Worm (Caenorhabditis elegans) whole organism, L4 larva: Measurements from ENCODE around the gene C29A12.6.

Source experiments
- D1046.2 ChIP-seq: fragments of 200-800 bp; sonication (Bioruptor generic); IDR thresholded peaks from 2 replicates; pipeline ENCODE4 v1.3.6; 2022; ENCODE audit warnings: missing genetic modification characterization, missing compliant biosample characterization
- F37D6.2 ChIP-seq: sonication (generic microtip); optimal IDR thresholded peaks from 2 replicates; lab custom pipeline; 2016; ENCODE audit warnings: mild to moderate bottlenecking, missing genetic modification characterization, missing compliant biosample characterization
- F49E8.2 ChIP-seq: sonication (generic microtip); optimal IDR thresholded peaks from 2 replicates; lab custom pipeline; 2016; ENCODE audit warnings: missing compliant biosample characterization, mild to moderate bottlenecking, missing genetic modification characterization, borderline replicate concordance
- Y5F2A.4 ChIP-seq: fragments of 200-800 bp; sonication (Bioruptor generic); optimal IDR thresholded peaks from 2 replicates; lab custom pipeline; 2018; ENCODE audit warnings: mild to moderate bottlenecking, missing genetic modification characterization, missing compliant biosample characterization
- ZK546.5 ChIP-seq, 2 experiments: sonication (generic microtip); optimal IDR thresholded peaks; 2 replicates each; lab custom pipeline; 2017; ENCODE audit warnings: missing biosample characterization in 2 of 2, missing genetic modification characterization in 2 of 2
- aha-1 ChIP-seq: fragments of 150-350 bp; peaks from one replicate; lab custom pipeline; 2014; ENCODE audit warnings: missing biosample characterization, missing genetic modification characterization
- arid-1 ChIP-seq: fragments of 200-800 bp; sonication (Bioruptor generic); conservative IDR thresholded peaks from 2 replicates; pipeline ENCODE4 v1.3.6; 2022; ENCODE audit warnings: missing genetic modification reagents, missing genetic modification characterization, missing compliant biosample characterization
- ceh-20 ChIP-seq: fragments of 200-800 bp; sonication (Bioruptor generic); IDR thresholded peaks from 2 replicates; pipeline ENCODE4 v1.3.6; 2022; ENCODE audit warnings: missing genetic modification reagents, missing genetic modification characterization, missing compliant biosample characterization
- ceh-44 ChIP-seq: fragments of 200-800 bp; sonication (Bioruptor generic); IDR thresholded peaks from 2 replicates; pipeline ENCODE4 v1.3.6; 2022; ENCODE audit warnings: missing genetic modification reagents, missing genetic modification characterization, missing compliant biosample characterization
- ces-1 ChIP-seq: fragments of 150-350 bp; sonication (generic microtip); optimal IDR thresholded peaks from 4 replicates; lab custom pipeline; 2014; ENCODE audit warnings: missing biosample characterization, missing genetic modification reagents, missing genetic modification characterization
- cey-2 ChIP-seq: sonication (generic microtip); optimal IDR thresholded peaks from 3 replicates; lab custom pipeline; 2017; ENCODE audit warnings: missing genetic modification characterization, mild to moderate bottlenecking, missing compliant biosample characterization, antibody characterized with exemption, borderline replicate concordance; ENCODE audit not compliant: insufficient read depth
- ctbp-1 ChIP-seq: fragments of 200-800 bp; sonication (Bioruptor generic); IDR thresholded peaks from 2 replicates; pipeline ENCODE4 v1.3.6; 2022; ENCODE audit warnings: missing genetic modification reagents, missing genetic modification characterization, missing compliant biosample characterization
- daf-16 ChIP-seq, 3 experiments: sonication (generic microtip); optimal IDR thresholded peaks; 2 replicates each; lab custom pipeline; 2016 to 2017; ENCODE audit warnings: missing genetic modification characterization in 3 of 3, missing genetic modification reagents in 3 of 3, mild to moderate bottlenecking in 2 of 3, missing compliant biosample characterization in 2 of 3, missing biosample characterization in 1 of 3, moderate library complexity in 1 of 3
- daf-19 ChIP-seq: fragments of 200-800 bp; sonication (Bioruptor generic); conservative IDR thresholded peaks from 2 replicates; pipeline ENCODE4 v1.3.6; 2022; ENCODE audit warnings: missing genetic modification characterization, missing compliant biosample characterization
- daf-8 ChIP-seq: fragments of 200-800 bp; sonication (Bioruptor generic); IDR thresholded peaks from 2 replicates; pipeline ENCODE4 v1.3.6; 2022; ENCODE audit warnings: missing genetic modification characterization, missing compliant biosample characterization
- dmd-9 ChIP-seq: fragments of 200-800 bp; sonication (Bioruptor generic); IDR thresholded peaks from 2 replicates; pipeline ENCODE4 v1.3.6; 2022; ENCODE audit warnings: missing genetic modification reagents, missing genetic modification characterization, missing compliant biosample characterization
- egl-43 ChIP-seq: fragments of 200-800 bp; sonication (Bioruptor generic); IDR thresholded peaks from 2 replicates; pipeline ENCODE4 v1.3.6; 2022; ENCODE audit warnings: missing genetic modification reagents, missing genetic modification characterization, missing compliant biosample characterization
- fkh-10 ChIP-seq: fragments of 150-350 bp; optimal IDR thresholded peaks from 2 replicates; lab custom pipeline; 2014; ENCODE audit warnings: missing biosample characterization, missing genetic modification reagents, missing genetic modification characterization
- hif-1 ChIP-seq, 2 experiments: sonication (generic microtip); optimal IDR thresholded peaks; 2 replicates each; lab custom pipeline; 2016 to 2017; ENCODE audit warnings: missing compliant biosample characterization in 2 of 2, missing genetic modification characterization in 2 of 2, missing genetic modification reagents in 2 of 2, missing genotype in 2 of 2, mild to moderate bottlenecking in 1 of 2
- hlh-11 ChIP-seq: fragments of 200-800 bp; sonication (Bioruptor generic); optimal IDR thresholded peaks from 2 replicates; lab custom pipeline; 2018; ENCODE audit warnings: mild to moderate bottlenecking, missing genetic modification characterization, missing compliant biosample characterization
- hlh-30 ChIP-seq: sonication (generic microtip); optimal IDR thresholded peaks from 2 replicates; lab custom pipeline; 2017; ENCODE audit warnings: antibody characterized with exemption, mild to moderate bottlenecking, missing genetic modification characterization, missing compliant biosample characterization; ENCODE audit not compliant: insufficient read depth
- hmg-1.1 ChIP-seq: fragments of 200-800 bp; sonication (Bioruptor generic); IDR thresholded peaks from 2 replicates; pipeline ENCODE4 v1.3.6; 2022; ENCODE audit warnings: missing genetic modification reagents, missing genetic modification characterization, missing compliant biosample characterization
- lin-1 ChIP-seq: fragments of 200-800 bp; sonication (Bioruptor generic); IDR thresholded peaks from 2 replicates; pipeline ENCODE4 v1.3.6; 2022; ENCODE audit warnings: missing genetic modification reagents, missing genetic modification characterization, missing compliant biosample characterization
- lin-13 ChIP-seq: fragments of 150-350 bp; optimal IDR thresholded peaks from 2 replicates; lab custom pipeline; 2014; ENCODE audit warnings: missing biosample characterization, missing genetic modification reagents, missing genetic modification characterization
- lin-15B ChIP-seq: fragments of 150-350 bp; sonication (generic microtip); optimal IDR thresholded peaks from 3 replicates; lab custom pipeline; 2014; ENCODE audit warnings: missing biosample characterization, missing genetic modification characterization
- lin-38 ChIP-seq: fragments of 200-800 bp; sonication (Bioruptor generic); IDR thresholded peaks from 2 replicates; pipeline ENCODE4 v1.3.6; 2022; ENCODE audit warnings: missing genetic modification reagents, missing genetic modification characterization, missing compliant biosample characterization
- madf-5 ChIP-seq, 2 experiments: fragments of 200-800 bp; sonication (Bioruptor generic); IDR thresholded peaks; 2 replicates each; pipeline ENCODE4 v1.3.6; 2022; ENCODE audit warnings: missing compliant biosample characterization in 2 of 2, missing genetic modification characterization in 2 of 2
- madf-9 ChIP-seq: fragments of 200-800 bp; sonication (Bioruptor generic); conservative IDR thresholded peaks from 2 replicates; pipeline ENCODE4 v1.3.6; 2022; ENCODE audit warnings: missing genetic modification reagents, missing genetic modification characterization, missing compliant biosample characterization
- mdl-1 ChIP-seq, 2 experiments: fragments of 150-350 bp in 1 of 2; sonication (generic microtip) in 1 of 2; optimal IDR thresholded peaks; 2 replicates each; lab custom pipeline; 2014 to 2017; ENCODE audit warnings: missing biosample characterization in 2 of 2, missing genetic modification characterization in 2 of 2
- mep-1 ChIP-seq: fragments of 150-350 bp; sonication (generic microtip); optimal IDR thresholded peaks from 3 replicates; lab custom pipeline; 2014; ENCODE audit warnings: missing biosample characterization, missing genetic modification characterization
- nhr-11 ChIP-seq: fragments of 150-350 bp; optimal IDR thresholded peaks from 2 replicates; lab custom pipeline; 2014; ENCODE audit warnings: missing biosample characterization, missing genetic modification characterization
- nhr-237 ChIP-seq: sonication (generic microtip); optimal IDR thresholded peaks from 2 replicates; lab custom pipeline; 2017; ENCODE audit warnings: missing biosample characterization, missing genetic modification characterization
- nhr-25 ChIP-seq: sonication (generic microtip); optimal IDR thresholded peaks from 2 replicates; lab custom pipeline; 2017; ENCODE audit warnings: missing genetic modification characterization, mild to moderate bottlenecking, missing compliant biosample characterization, antibody characterized with exemption, moderate library complexity, borderline replicate concordance; ENCODE audit not compliant: insufficient read depth
- nhr-28 ChIP-seq: fragments of 150-350 bp; optimal IDR thresholded peaks from 2 replicates; lab custom pipeline; 2014; ENCODE audit warnings: missing biosample characterization, missing genetic modification characterization
- nhr-41 ChIP-seq: fragments of 200-800 bp; sonication (Bioruptor generic); IDR thresholded peaks from 2 replicates; pipeline ENCODE4 v1.3.6; 2022; ENCODE audit warnings: missing genetic modification reagents, missing genetic modification characterization, missing compliant biosample characterization
- nhr-42 ChIP-seq: fragments of 200-800 bp; sonication (Bioruptor generic); IDR thresholded peaks from 2 replicates; pipeline ENCODE4 v1.3.6; 2022; ENCODE audit warnings: missing genetic modification characterization, missing compliant biosample characterization
- nhr-6 ChIP-seq: fragments of 150-350 bp; optimal IDR thresholded peaks from 2 replicates; lab custom pipeline; 2014; ENCODE audit warnings: missing biosample characterization, missing genetic modification characterization
- nhr-76 ChIP-seq: fragments of 150-350 bp; optimal IDR thresholded peaks from 2 replicates; lab custom pipeline; 2014; ENCODE audit warnings: missing biosample characterization, missing genetic modification characterization
- pha-4 ChIP-seq, 2 experiments: fragments of 150-350 bp in 1 of 2; fragments of 200-800 bp in 1 of 2; sonication (Bioruptor generic) in 1 of 2; IDR thresholded peaks in 1 of 2; optimal IDR thresholded peaks in 1 of 2; 2 replicates each; pipeline versions ENCODE4 v1.3.6 to Lab custom; 2014 to 2022; ENCODE audit warnings: missing genetic modification characterization in 2 of 2, missing genetic modification reagents in 2 of 2, missing biosample characterization in 1 of 2, missing compliant biosample characterization in 1 of 2
- php-3 ChIP-seq: fragments of 200-800 bp; sonication (Bioruptor generic); IDR thresholded peaks from 2 replicates; pipeline ENCODE4 v1.3.6; 2022; ENCODE audit warnings: missing genetic modification reagents, missing genetic modification characterization, missing compliant biosample characterization
- pqm-1 ChIP-seq: sonication (generic microtip); optimal IDR thresholded peaks from 2 replicates; lab custom pipeline; 2017; ENCODE audit warnings: missing biosample characterization, missing genetic modification characterization
- sdz-12 ChIP-seq: fragments of 200-800 bp; sonication (Bioruptor generic); optimal IDR thresholded peaks from 2 replicates; lab custom pipeline; 2018; ENCODE audit warnings: mild to moderate bottlenecking, missing genetic modification characterization, missing compliant biosample characterization
- spr-1 ChIP-seq: sonication (generic microtip); optimal IDR thresholded peaks from 2 replicates; lab custom pipeline; 2016; ENCODE audit warnings: mild to moderate bottlenecking, missing genetic modification characterization, missing compliant biosample characterization
- vab-7 ChIP-seq: fragments of 200-800 bp; sonication (Bioruptor generic); IDR thresholded peaks from 2 replicates; pipeline ENCODE4 v1.3.6; 2022; ENCODE audit warnings: missing genetic modification reagents, missing genetic modification characterization, missing compliant biosample characterization
- zag-1 ChIP-seq: fragments of 150-350 bp; optimal IDR thresholded peaks from 2 replicates; lab custom pipeline; 2014; ENCODE audit warnings: missing biosample characterization, missing genetic modification characterization
- ztf-11 ChIP-seq: fragments of 150-350 bp; optimal IDR thresholded peaks from 2 replicates; lab custom pipeline; 2014; ENCODE audit warnings: missing biosample characterization, missing genetic modification characterization

The C29A12.6 gene

DNA sequence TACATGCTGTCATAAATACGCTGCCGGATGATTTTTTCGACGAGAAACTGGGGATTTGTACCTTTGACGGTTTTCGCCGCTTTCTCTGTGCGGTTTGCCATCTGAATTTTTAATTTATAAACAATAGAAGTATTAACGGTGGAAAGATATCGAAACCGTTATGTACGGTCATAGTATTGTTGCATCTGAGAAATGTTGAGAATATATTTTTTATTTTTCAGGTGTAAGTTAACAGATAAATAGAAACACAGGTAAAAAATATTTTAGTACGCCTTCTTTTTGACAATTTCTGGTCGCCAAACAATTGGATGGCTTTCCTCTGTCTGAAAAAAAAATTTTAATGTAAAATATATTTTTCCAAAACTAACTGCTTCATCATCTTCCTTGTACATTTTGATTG, 41.1 kb upstream of the C29A12.6 start, which contains the start of gene prp-38:
prp-38 (minus strand) TSS at position 101 of the 400 bp plus-strand sequence.
- TF ChIP-seq cey-2 (tag; lab: Kevin White, UChicago) (no peak), aha-1 (tag; lab: Kevin White, UChicago) (peak; percentile 70), hif-1 (tag; optimal IDR thresholded peaks at IDR 0.05; lab: Kevin White, UChicago) (no peak)

DNA sequence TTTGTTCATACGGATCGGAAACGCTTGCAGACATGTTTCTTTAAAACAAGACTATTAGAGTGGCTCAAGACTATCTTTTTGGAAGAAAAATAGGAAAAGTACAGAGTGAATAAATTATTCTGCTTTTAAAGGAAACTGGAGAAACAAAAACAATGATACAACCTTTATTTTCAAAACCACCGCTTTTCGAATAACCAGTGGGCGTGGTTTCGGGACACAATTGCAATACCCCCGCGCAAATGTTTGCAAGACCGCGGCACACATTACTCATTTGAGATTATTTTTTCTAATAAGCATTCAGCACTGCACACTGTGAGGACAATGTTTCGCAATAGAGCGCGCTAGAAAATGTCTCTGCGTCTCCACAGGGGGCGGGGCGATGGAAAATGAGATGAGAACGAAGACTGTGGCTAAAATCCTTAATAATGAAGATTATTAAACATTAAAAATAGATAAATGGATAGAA, 39.1 kb upstream of the C29A12.6 start, which contains the start of gene plrg-1:
plrg-1 (minus strand) TSS at position 51 of the 466 bp plus-strand sequence.
- TF ChIP-seq daf-16 (GFP tag; optimal IDR thresholded peaks at IDR 0.05; lab: Kevin White, UChicago) (peak; percentile 70 to 73), daf-16 (tag; optimal IDR thresholded peaks at IDR 0.05; lab: Kevin White, UChicago) (peak; percentile 59), ztf-11 (no peak), daf-19 (GFP tag; lab: Robert Waterston, UW) (peak; percentile 68; the same call in 1 of the 2 replicates), ceh-20 (GFP tag; lab: Robert Waterston, UW) (peak; percentile 89), vab-7 (GFP tag; lab: Robert Waterston, UW) (peak; percentile 88), F37D6.2 (tag; lab: Kevin White, UChicago) (peak; percentile 62), lin-15B (tag; lab: Kevin White, UChicago) (peak; percentile 87), ceh-44 (GFP tag; lab: Robert Waterston, UW) (peak; percentile 89), fkh-10 (GFP tag; lab: Kevin White, UChicago) (peak; percentile 50), sdz-12 (GFP tag; lab: Kevin White, UChicago) (no peak), mep-1 (tag; lab: Kevin White, UChicago) (peak; percentile 93), spr-1 (tag; lab: Kevin White, UChicago) (peak; percentile 84), pha-4 (GFP tag; IDR thresholded peaks at IDR 0.05; lab: Robert Waterston, UW) (peak; percentile 88), pha-4 (tag; optimal IDR thresholded peaks at IDR 0.05; lab: Kevin White, UChicago) (peak; percentile 58), nhr-6 (tag; lab: Kevin White, UChicago) (peak; percentile 87), arid-1 (GFP tag; lab: Robert Waterston, UW) (peak; percentile 91), madf-9 (GFP tag; lab: Robert Waterston, UW) (peak; percentile 66), php-3 (GFP tag; lab: Robert Waterston, UW) (peak; percentile 77), nhr-41 (GFP tag; lab: Robert Waterston, UW) (peak; percentile 29; the same call in 1 of the 2 replicates), hlh-30 (tag; lab: Kevin White, UChicago) (peak; percentile 75), hlh-11 (tag; lab: Kevin White, UChicago) (peak; percentile 89), nhr-42 (GFP tag; lab: Robert Waterston, UW) (peak; percentile 71; the same call in 1 of the 2 replicates), ctbp-1 (peak; percentile 88), madf-5 (GFP tag; IDR thresholded peaks at IDR 0.05; lab: Robert Waterston, UW) (peak in 1 of 2 experiments; percentile 65; a peak in 1 of 4 replicates), F49E8.2 (tag; lab: Kevin White, UChicago) (peak; percentile 59), lin-1 (GFP tag; lab: Robert Waterston, UW) (peak; percentile 88), dmd-9 (GFP tag; lab: Robert Waterston, UW) (peak; percentile 47; the same call in 1 of the 2 replicates), Y5F2A.4 (no peak), pqm-1 (tag; lab: Kevin White, UChicago) (peak; percentile 41), nhr-28 (tag; lab: Kevin White, UChicago) (peak; percentile 85), nhr-76 (no peak), D1046.2 (GFP tag; lab: Robert Waterston, UW) (no peak), nhr-237 (tag; lab: Kevin White, UChicago) (no peak), egl-43 (peak; percentile 89), ces-1 (GFP tag; lab: Kevin White, UChicago) (peak; percentile 3), mdl-1 (tag; optimal IDR thresholded peaks at IDR 0.05; lab: Kevin White, UChicago) (peak; percentile 47 to 63), daf-8 (GFP tag; lab: Robert Waterston, UW) (no peak), nhr-11 (tag; lab: Kevin White, UChicago) (peak; percentile 78), lin-13 (peak; percentile 85), hmg-1.1 (GFP tag; lab: Robert Waterston, UW) (peak; percentile 95), zag-1 (tag; lab: Kevin White, UChicago) (no peak), ZK546.5 (tag; optimal IDR thresholded peaks at IDR 0.05; lab: Kevin White, UChicago) (peak in 1 of 2 experiments; percentile 7), lin-38 (GFP tag; lab: Robert Waterston, UW) (peak; percentile 93), nhr-25 (tag; lab: Kevin White, UChicago) (peak; percentile 42), aha-1 (tag; lab: Kevin White, UChicago) (peak; percentile 95)
